Fruit fly (Drosophila melanogaster): Measurements from ENCODE around the gene CG10211.

dm6 chr2L:18506923-18507322, 10.4 kb upstream of the CG10211 start:
- TF ChIP-seq Pif1B (GFP tag; optimal IDR thresholded peaks at IDR 0.05) (no peak), Ets98B (GFP tag; IDR thresholded peaks at IDR 0.05) (no peak), Snoo (tag; optimal IDR thresholded peaks at IDR 0.05) (no peak), fd96Ca (GFP tag; IDR thresholded peaks at IDR 0.05) (no peak), CG10348 (GFP tag; IDR thresholded peaks at IDR 0.05) (no peak), EcR (GFP tag; optimal IDR thresholded peaks at IDR 0.05) (no peak)

All from whole organism, pupa.